Worm (Caenorhabditis elegans) whole organism, early embryonic: ENCODE data around the gene fbxb-111.

Experiments used
- F13C5.2 ChIP-seq: sonication (generic microtip); optimal IDR thresholded peaks from 2 replicates; lab custom pipeline; 2017; ENCODE audit warnings: mild to moderate bottlenecking, missing genetic modification characterization, inconsistent platforms, missing compliant biosample characterization
- ama-1 ChIP-seq: fragments of 150-350 bp; optimal IDR thresholded peaks from 2 replicates; lab custom pipeline; 2014
- ets-7 ChIP-seq: sonication (generic microtip); optimal IDR thresholded peaks from 2 replicates; lab custom pipeline; 2016; ENCODE audit warnings: missing genotype, missing genetic modification characterization, missing compliant biosample characterization
- flt-1 ChIP-seq: fragments of 200-800 bp; sonication (Bioruptor generic); IDR thresholded peaks from 2 replicates; pipeline ENCODE4 v1.3.6; 2022; ENCODE audit warnings: missing genetic modification characterization, missing compliant biosample characterization

DNA sequence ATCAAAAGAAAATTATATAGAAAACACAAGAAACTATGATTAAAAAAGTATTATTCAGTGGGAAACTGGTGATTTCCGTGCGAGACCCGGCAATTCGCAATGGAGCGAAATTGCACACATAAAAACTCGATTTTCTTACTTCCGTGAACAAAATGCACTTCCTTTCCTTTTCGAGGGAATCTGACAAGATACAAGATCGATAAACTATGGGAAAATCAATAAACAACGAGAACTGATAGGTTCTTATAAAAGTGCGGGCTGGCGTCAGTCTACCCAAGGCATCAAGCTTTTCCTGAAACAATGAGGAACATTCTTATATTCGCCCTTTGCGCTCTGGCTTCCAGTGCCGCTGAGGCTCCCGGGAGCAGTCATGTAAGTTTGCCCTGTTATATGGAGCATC is 21.8 kb downstream of the fbxb-111 start, which contains the start of gene F29A7.3:
- TF ChIP-seq F13C5.2 (tag; lab: Kevin White, UChicago) = no peak
- no peak for TF ChIP-seq flt-1 (GFP tag; lab: Robert Waterston, UW)
- TF ChIP-seq ama-1 (lab: Kevin White, UChicago) = no peak
- TF ChIP-seq ets-7 = no peak
